Fruit fly (Drosophila melanogaster) whole organism, embryonic: ENCODE results near the gene pav.
A peak's percentile ranks its signal among the peaks of the same experiment; 100 is the strongest.

Experiments
- BEAF-32 ChIP-seq: fragments of 200-800 bp; sonication (Bioruptor generic); optimal IDR thresholded peaks from 3 replicates; lab custom pipeline; 2017; ENCODE audit warnings: missing biosample characterization, missing genetic modification characterization, mild to moderate bottlenecking, moderate library complexity, missing genetic modification reagents
- CG1024 ChIP-seq: fragments of 200-800 bp; sonication (Bioruptor generic); IDR thresholded peaks from 2 replicates; pipeline ENCODE4 v1.3.6; 2022; ENCODE audit warnings: missing biosample characterization, missing genetic modification characterization
- CG11695 ChIP-seq: fragments of 200-800 bp; sonication (Bioruptor generic); IDR thresholded peaks from 3 replicates; pipeline ENCODE4 v1.3.6; 2022; ENCODE audit warnings: missing biosample characterization, missing genetic modification characterization
- CG12071 ChIP-seq: fragments of 200-800 bp; sonication (Bioruptor generic); optimal IDR thresholded peaks from 3 replicates; lab custom pipeline; 2018; ENCODE audit warnings: missing biosample characterization, mild to moderate bottlenecking, missing genetic modification characterization
- CG12104 ChIP-seq: fragments of 200-800 bp; sonication (Bioruptor generic); optimal IDR thresholded peaks from 3 replicates; lab custom pipeline; 2016; ENCODE audit warnings: missing biosample characterization, missing genetic modification characterization
- CG15696 ChIP-seq: fragments of 200-800 bp; sonication (Bioruptor generic); optimal IDR thresholded peaks from 2 replicates; lab custom pipeline; 2019; ENCODE audit warnings: missing biosample characterization, mild to moderate bottlenecking, missing genetic modification characterization, moderate library complexity
- CG17359 ChIP-seq: fragments of 200-800 bp; sonication (Bioruptor generic); optimal IDR thresholded peaks from 3 replicates; lab custom pipeline; 2018; ENCODE audit warnings: missing biosample characterization, mild to moderate bottlenecking, missing genetic modification characterization, moderate library complexity
- CG18011 ChIP-seq: fragments of 200-800 bp; sonication (Bioruptor generic); optimal IDR thresholded peaks from 2 replicates; lab custom pipeline; 2017; ENCODE audit warnings: missing biosample characterization, missing genetic modification characterization, mild to moderate bottlenecking, moderate library complexity, missing genotype
- CG2678 ChIP-seq: fragments of 200-800 bp; sonication (Bioruptor generic); optimal IDR thresholded peaks from 3 replicates; lab custom pipeline; 2019; ENCODE audit warnings: missing biosample characterization, mild to moderate bottlenecking, missing genetic modification characterization, moderate library complexity
- CG2712 ChIP-seq: fragments of 200-800 bp; optimal IDR thresholded peaks from 3 replicates; lab custom pipeline; 2019; ENCODE audit warnings: missing biosample characterization, mild to moderate bottlenecking, missing genetic modification characterization, moderate library complexity
- CG3407 ChIP-seq: fragments of 200-800 bp; sonication (Bioruptor generic); optimal IDR thresholded peaks from 2 replicates; lab custom pipeline; 2018; ENCODE audit warnings: missing biosample characterization, mild to moderate bottlenecking, missing genetic modification characterization
- CG43689 ChIP-seq: fragments of 200-800 bp; sonication (Bioruptor generic); IDR thresholded peaks from 2 replicates; pipeline ENCODE4 v1.3.6; 2022; ENCODE audit warnings: missing biosample characterization, missing genetic modification characterization
- CG4404 ChIP-seq: fragments of 200-800 bp; sonication (Bioruptor generic); IDR thresholded peaks from 2 replicates; pipeline ENCODE4 v1.3.6; 2022; ENCODE audit warnings: missing biosample characterization, missing genetic modification characterization
- CG4424 ChIP-seq: fragments of 200-800 bp; sonication (Bioruptor generic); optimal IDR thresholded peaks from 3 replicates; lab custom pipeline; 2016; ENCODE audit warnings: missing biosample characterization, missing genetic modification characterization
- CG6254 ChIP-seq: fragments of 200-800 bp; sonication (Bioruptor generic); optimal IDR thresholded peaks from 3 replicates; lab custom pipeline; 2017; ENCODE audit warnings: mild to moderate bottlenecking, missing biosample characterization, missing genetic modification reagents, missing genetic modification characterization
- CG8944 ChIP-seq: fragments of 200-800 bp; sonication (Bioruptor generic); optimal IDR thresholded peaks from 3 replicates; lab custom pipeline; 2016; ENCODE audit warnings: missing biosample characterization, missing genetic modification characterization
- CG9437 ChIP-seq: fragments of 200-800 bp; sonication (Bioruptor generic); optimal IDR thresholded peaks from 2 replicates; lab custom pipeline; 2018; ENCODE audit warnings: missing biosample characterization, mild to moderate bottlenecking, missing genetic modification characterization
- Camta ChIP-seq: fragments of 200-800 bp; sonication (Bioruptor generic); optimal IDR thresholded peaks from 2 replicates; lab custom pipeline; 2016; ENCODE audit warnings: missing biosample characterization, missing genetic modification characterization
- Dad ChIP-seq: fragments of 200-800 bp; sonication (Bioruptor generic); optimal IDR thresholded peaks from 3 replicates; lab custom pipeline; 2016; ENCODE audit warnings: missing biosample characterization, missing genetic modification characterization
- Dip2 ChIP-seq: fragments of 200-800 bp; sonication (Bioruptor generic); IDR thresholded peaks from 2 replicates; pipeline ENCODE4 v1.3.6; 2022; ENCODE audit warnings: missing biosample characterization, missing genetic modification characterization
- Dll ChIP-seq: fragments of 200-800 bp; sonication (Bioruptor generic); IDR thresholded peaks from 4 replicates; pipeline ENCODE4 v1.3.6; 2022; ENCODE audit warnings: missing biosample characterization, missing genetic modification characterization; ENCODE audit not compliant: partially characterized antibody
- Dp ChIP-seq: fragments of 200-800 bp; sonication (Bioruptor generic); optimal IDR thresholded peaks from 2 replicates; lab custom pipeline; 2018; ENCODE audit warnings: missing biosample characterization, mild to moderate bottlenecking, missing genetic modification characterization, moderate library complexity
- Dref ChIP-seq: fragments of 200-800 bp; sonication (Bioruptor generic); IDR thresholded peaks from 2 replicates; pipeline ENCODE4 v1.3.6; 2022; ENCODE audit warnings: missing biosample characterization, missing genetic modification characterization
- Ets65A ChIP-seq: fragments of 200-800 bp; sonication (Bioruptor generic); peaks from one replicate; lab custom pipeline; 2016; ENCODE audit warnings: missing biosample characterization, missing genetic modification characterization
- Ets97D ChIP-seq: fragments of 200-800 bp; sonication (Bioruptor generic); optimal IDR thresholded peaks from 3 replicates; lab custom pipeline; 2016; ENCODE audit warnings: missing biosample characterization, missing genetic modification characterization
- HmgD ChIP-seq: fragments of 200-800 bp; sonication (Bioruptor generic); optimal IDR thresholded peaks from 3 replicates; lab custom pipeline; 2016; ENCODE audit warnings: missing biosample characterization, missing genetic modification characterization
- Hr78 ChIP-seq, 2 experiments: fragments of 200-800 bp in 1 of 2; fragments of >200 bp in 1 of 2; sonication (Bioruptor generic) in 1 of 2; optimal IDR thresholded peaks; 2 replicates each; lab custom pipeline; 2017 to 2019; ENCODE audit warnings: missing biosample characterization in 2 of 2, missing genetic modification characterization in 2 of 2, mild to moderate bottlenecking in 1 of 2, moderate library complexity in 1 of 2
- Myb ChIP-seq: fragments of 200-800 bp; sonication (Bioruptor generic); optimal IDR thresholded peaks from 2 replicates; lab custom pipeline; 2016; ENCODE audit warnings: missing biosample characterization, missing genetic modification characterization
- Side ChIP-seq: fragments of 200-800 bp; sonication (Bioruptor generic); optimal IDR thresholded peaks from 2 replicates; lab custom pipeline; 2016; ENCODE audit warnings: missing biosample characterization, missing genetic modification characterization
- Sin3A ChIP-seq: fragments of >200 bp; optimal IDR thresholded peaks from 2 replicates; lab custom pipeline; 2018
- TFAM ChIP-seq: fragments of 200-800 bp; sonication (Bioruptor generic); optimal IDR thresholded peaks from 2 replicates; lab custom pipeline; 2017; ENCODE audit warnings: missing biosample characterization, missing genetic modification characterization, inconsistent platforms
- aop ChIP-seq: fragments of 200-800 bp; sonication (Bioruptor generic); IDR thresholded peaks from 2 replicates; pipeline ENCODE4 v1.3.6; 2022; ENCODE audit warnings: missing biosample characterization, missing genetic modification characterization
- bcd ChIP-seq: fragments of 200-800 bp; sonication (Bioruptor generic); optimal IDR thresholded peaks from 2 replicates; lab custom pipeline; 2017; ENCODE audit warnings: missing biosample characterization, mild to moderate bottlenecking, missing genetic modification characterization
- bowl ChIP-seq: fragments of 200-800 bp; sonication (Bioruptor generic); IDR thresholded peaks from 2 replicates; pipeline ENCODE4 v1.3.6; 2022; ENCODE audit warnings: missing biosample characterization, missing genetic modification characterization
- dpn ChIP-seq, 2 experiments: fragments of 200-800 bp; sonication (Bioruptor generic); optimal IDR thresholded peaks; 3 replicates each; lab custom pipeline; 2016; ENCODE audit warnings: missing biosample characterization in 2 of 2, missing genetic modification characterization in 2 of 2
- dysf ChIP-seq: fragments of 200-800 bp; sonication (Bioruptor generic); IDR thresholded peaks from 3 replicates; pipeline ENCODE4 v1.3.6; 2022; ENCODE audit warnings: missing biosample characterization, missing genetic modification characterization
- fd102C ChIP-seq: fragments of 200-800 bp; sonication (Bioruptor generic); optimal IDR thresholded peaks from 2 replicates; lab custom pipeline; 2018; ENCODE audit warnings: missing biosample characterization, mild to moderate bottlenecking, missing genetic modification characterization, moderate library complexity
- fd3F ChIP-seq: fragments of 200-800 bp; sonication (Bioruptor generic); optimal IDR thresholded peaks from 2 replicates; lab custom pipeline; 2018; ENCODE audit warnings: missing biosample characterization, mild to moderate bottlenecking, missing genetic modification characterization, moderate library complexity
- gcm2 ChIP-seq: fragments of 200-800 bp; sonication (Bioruptor generic); optimal IDR thresholded peaks from 2 replicates; lab custom pipeline; 2016; ENCODE audit warnings: missing biosample characterization, missing genetic modification characterization
- gfzf ChIP-seq: fragments of 200-800 bp; sonication (Bioruptor generic); optimal IDR thresholded peaks from 2 replicates; lab custom pipeline; 2016; ENCODE audit warnings: missing biosample characterization, mild to moderate bottlenecking, missing genetic modification characterization, moderate library complexity
- ind ChIP-seq: fragments of 200-800 bp; sonication (Bioruptor generic); optimal IDR thresholded peaks from 3 replicates; lab custom pipeline; 2016; ENCODE audit warnings: missing biosample characterization, missing genetic modification characterization
- jumu ChIP-seq: fragments of 200-800 bp; sonication (Bioruptor generic); optimal IDR thresholded peaks from 3 replicates; lab custom pipeline; 2016; ENCODE audit warnings: missing biosample characterization, missing genetic modification characterization
- kah ChIP-seq: fragments of 200-800 bp; sonication (Bioruptor generic); optimal IDR thresholded peaks from 2 replicates; lab custom pipeline; 2018; ENCODE audit warnings: missing biosample characterization, mild to moderate bottlenecking, missing genetic modification characterization
- pan ChIP-seq, 4 experiments: fragments of >200 bp in 3 of 4; fragments of 200-800 bp in 1 of 4; sonication (Bioruptor generic) in 1 of 4; optimal IDR thresholded peaks in 3 of 4; IDR thresholded peaks in 1 of 4; 2 replicates each; pipeline versions ENCODE4 v1.3.6 to Lab custom; 2017 to 2022; ENCODE audit warnings: missing biosample characterization in 2 of 4, missing genetic modification characterization in 2 of 4, mixed read lengths in 1 of 4
- ranshi ChIP-seq: fragments of 200-800 bp; sonication (Bioruptor generic); IDR thresholded peaks from 2 replicates; pipeline ENCODE4 v1.3.6; 2022; ENCODE audit warnings: missing biosample characterization, missing genetic modification characterization
- sd ChIP-seq: fragments of 200-800 bp; sonication (Bioruptor generic); optimal IDR thresholded peaks from 3 replicates; lab custom pipeline; 2018; ENCODE audit warnings: missing biosample characterization, mild to moderate bottlenecking, missing genetic modification characterization, moderate library complexity
- slbo ChIP-seq: fragments of 200-800 bp; sonication (Bioruptor generic); IDR thresholded peaks from 2 replicates; pipeline ENCODE4 v1.3.6; 2022; ENCODE audit warnings: missing biosample characterization, missing genetic modification characterization
- tna ChIP-seq: fragments of 200-800 bp; sonication (Bioruptor generic); IDR thresholded peaks from 2 replicates; pipeline ENCODE4 v1.3.6; 2022; ENCODE audit warnings: missing biosample characterization, missing genetic modification characterization; ENCODE audit not compliant: partially characterized antibody
- trh ChIP-seq: fragments of 200-800 bp; sonication (Bioruptor generic); optimal IDR thresholded peaks from 2 replicates; lab custom pipeline; 2016; ENCODE audit warnings: missing biosample characterization, missing genetic modification characterization
- unc-4 ChIP-seq: fragments of 200-800 bp; sonication (Bioruptor generic); IDR thresholded peaks from 2 replicates; pipeline ENCODE4 v1.3.6; 2022; ENCODE audit warnings: missing biosample characterization, missing genetic modification characterization; ENCODE audit not compliant: partially characterized antibody

The pav gene

dm6 chr3L:4292120-4292697 lies 49.7 kb downstream of the pav start, which contains the start of the genes CG15012 and Fdx2 (continued):
- TF ChIP-seq CG15696 (peak; percentile 21), BEAF-32 (GFP tag; lab: Kevin White, UChicago) (peak; percentile 46), gfzf (GFP tag; lab: Kevin White, UChicago) (peak; percentile 95), bcd (no peak), HmgD (GFP tag; lab: Kevin White, UChicago) (peak; percentile 17), Ets65A (GFP tag; lab: Kevin White, UChicago) (peak; percentile 77), CG12104 (peak; percentile 10), Myb (peak; percentile 55), dysf (GFP tag; lab: Robert Waterston, UW) (no peak), CG8944 (GFP tag; lab: Kevin White, UChicago) (peak; percentile 34), gcm2 (GFP tag; lab: Kevin White, UChicago) (no peak), trh (GFP tag; lab: Kevin White, UChicago) (no peak), pan (optimal IDR thresholded peaks at IDR 0.05; lab: Kevin White, UChicago) (no peak), pan (GFP tag; optimal IDR thresholded peaks at IDR 0.05 in 1 of 2, IDR thresholded peaks at IDR 0.05 in 1 of 2) (no peak), CG12071 (GFP tag; lab: Kevin White, UChicago) (no peak), CG4404 (GFP tag; lab: Robert Waterston, UW) (no peak), CG9437 (GFP tag; lab: Kevin White, UChicago) (peak; percentile 28), Side (GFP tag; lab: Kevin White, UChicago) (no peak), Dref (GFP tag; lab: Robert Waterston, UW) (peak; percentile 33; the same call in 1 of the 2 replicates), CG2712 (peak; percentile 62), ranshi (GFP tag; lab: Robert Waterston, UW) (no peak), Hr78 (GFP tag; optimal IDR thresholded peaks at IDR 0.05; lab: Kevin White, UChicago) (no peak), dpn (GFP tag; optimal IDR thresholded peaks at IDR 0.05; lab: Kevin White, UChicago) (peak; percentile 25 to 33), sd (tag; lab: Kevin White, UChicago) (no peak), slbo (GFP tag; lab: Robert Waterston, UW) (peak; percentile 29; the same call in 1 of the 2 replicates), aop (GFP tag; lab: Robert Waterston, UW) (no peak), kah (GFP tag; lab: Kevin White, UChicago) (no peak), bowl (GFP tag; lab: Robert Waterston, UW) (no peak), CG1024 (GFP tag; lab: Robert Waterston, UW) (no peak), CG17359 (tag; lab: Kevin White, UChicago) (no peak), Sin3A (lab: Kevin White, UChicago) (peak; percentile 82), unc-4 (GFP tag; lab: Robert Waterston, UW) (peak; percentile 29; the same call in 1 of the 2 replicates), Dp (GFP tag; lab: Kevin White, UChicago) (peak; percentile 35), Dad (GFP tag; lab: Kevin White, UChicago) (peak; percentile 37), tna (GFP tag; lab: Robert Waterston, UW) (no peak), Dip2 (GFP tag; lab: Robert Waterston, UW) (no peak), CG6254 (no peak), Ets97D (GFP tag; lab: Kevin White, UChicago) (peak; percentile 71), CG18011 (GFP tag; lab: Kevin White, UChicago) (no peak), Camta (GFP tag; lab: Kevin White, UChicago) (peak; percentile 7), fd3F (GFP tag; lab: Kevin White, UChicago) (no peak), TFAM (GFP tag; lab: Kevin White, UChicago) (no peak), CG43689 (no peak), Dll (peak; percentile 53; the same call in 3 of the 4 replicates), CG2678 (tag; lab: Kevin White, UChicago) (peak; percentile 21), fd102C (GFP tag; lab: Kevin White, UChicago) (no peak), CG4424 (peak; percentile 52), ind (peak; percentile 37), CG3407 (GFP tag; lab: Kevin White, UChicago) (no peak), jumu (GFP tag; lab: Kevin White, UChicago) (peak; percentile 43), CG11695 (GFP tag; lab: Robert Waterston, UW) (0 out of 3 replicates have a peak, but pooled peaks have one; percentile 18)
